Worm (Caenorhabditis elegans) whole organism, L2 larva: ENCODE data around the gene wrt-1.

Experiments
- alr-1 ChIP-seq: fragments of 150-350 bp; optimal IDR thresholded peaks from 2 replicates; lab custom pipeline; 2014; ENCODE audit warnings: missing biosample characterization, missing genetic modification characterization
- egl-27 ChIP-seq: sonication (generic microtip); optimal IDR thresholded peaks from 3 replicates; lab custom pipeline; 2017; ENCODE audit warnings: missing biosample characterization, missing genetic modification reagents, missing genetic modification characterization
- lin-11 ChIP-seq: fragments of 150-350 bp; sonication (generic microtip); optimal IDR thresholded peaks from 2 replicates; lab custom pipeline; 2014; ENCODE audit warnings: missing biosample characterization, missing genetic modification characterization, inconsistent platforms, mixed read lengths
- lin-13 ChIP-seq: fragments of 150-350 bp; optimal IDR thresholded peaks from 2 replicates; lab custom pipeline; 2014; ENCODE audit warnings: missing biosample characterization, missing genetic modification reagents, missing genetic modification characterization
- nhr-11 ChIP-seq: fragments of 150-350 bp; optimal IDR thresholded peaks from 2 replicates; lab custom pipeline; 2014; ENCODE audit warnings: missing biosample characterization, missing genetic modification characterization
- nhr-21 ChIP-seq: fragments of 150-350 bp; optimal IDR thresholded peaks from 2 replicates; lab custom pipeline; 2014; ENCODE audit warnings: missing biosample characterization, missing genetic modification characterization
- snpc-4 ChIP-seq: fragments of 150-350 bp; optimal IDR thresholded peaks from 2 replicates; lab custom pipeline; 2014; ENCODE audit warnings: missing biosample characterization, missing genetic modification characterization
- unc-62 ChIP-seq: fragments of 150-350 bp; optimal IDR thresholded peaks from 2 replicates; lab custom pipeline; 2014; ENCODE audit warnings: missing biosample characterization, missing genetic modification reagents, missing genetic modification characterization
- ztf-11 ChIP-seq: sonication (generic microtip); optimal IDR thresholded peaks from 2 replicates; lab custom pipeline; 2017; ENCODE audit warnings: missing biosample characterization, missing genetic modification characterization

DNA sequence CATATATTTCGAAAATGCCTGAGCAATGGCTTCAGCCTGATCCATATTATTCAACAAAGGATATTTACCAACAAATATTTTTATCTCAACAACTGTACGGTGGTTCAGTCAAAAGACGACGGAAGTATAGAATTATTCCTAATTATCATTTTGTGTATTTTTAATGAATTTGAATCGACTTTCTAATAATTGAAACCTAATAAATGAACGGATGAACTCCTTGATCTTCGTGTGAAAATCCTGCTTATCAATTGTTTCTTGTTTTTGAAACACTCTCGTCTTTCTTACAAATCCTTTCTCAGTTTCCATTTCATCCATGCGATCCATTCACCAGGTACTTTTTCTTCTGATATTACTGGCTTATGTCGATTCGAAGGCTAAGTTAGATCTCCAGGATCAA lies 44.8 kb downstream of the wrt-1 start, which contains the start of gene F35D2.1:
- no peak for TF ChIP-seq nhr-21
- no peak for TF ChIP-seq snpc-4 (tag; lab: Kevin White, UChicago)
- TF ChIP-seq lin-11 (tag; lab: Kevin White, UChicago), result no peak
- no peak for TF ChIP-seq lin-13 (GFP tag; lab: Kevin White, UChicago)
- no peak for TF ChIP-seq unc-62 (GFP tag; lab: Kevin White, UChicago)
- no peak for TF ChIP-seq ztf-11 (tag; lab: Kevin White, UChicago)
- TF ChIP-seq egl-27 (tag; lab: Kevin White, UChicago), result no peak
- no peak for TF ChIP-seq nhr-11 (tag; lab: Kevin White, UChicago)
- TF ChIP-seq alr-1 (tag; lab: Kevin White, UChicago), result no peak
